Worm (Caenorhabditis elegans) whole organism, mixed stage, embryonic: ENCODE results near the gene cyp-14A5.
"Not testable (repeated sequence)": the region's sequence is repeated elsewhere in the genome, so short reads cannot be mapped to it uniquely, and the experiment has no call there.

Experiments
- blmp-1 ChIP-seq: fragments of 150-350 bp; optimal IDR thresholded peaks from 2 replicates; lab custom pipeline; 2014; ENCODE audit warnings: missing biosample characterization, missing genetic modification characterization
- elt-3 ChIP-seq: fragments of 150-350 bp; optimal IDR thresholded peaks from 2 replicates; lab custom pipeline; 2014; ENCODE audit warnings: missing biosample characterization, missing genetic modification characterization
- mep-1 ChIP-seq: fragments of 150-350 bp; optimal IDR thresholded peaks from 2 replicates; lab custom pipeline; 2017; ENCODE audit warnings: missing biosample characterization, missing genetic modification reagents, missing genetic modification characterization, inconsistent platforms
- mls-2 ChIP-seq: sonication (generic microtip); optimal IDR thresholded peaks from 2 replicates; lab custom pipeline; 2016; ENCODE audit warnings: mild to moderate bottlenecking, missing genetic modification characterization, moderate library complexity, missing compliant biosample characterization
- nhr-237 ChIP-seq: fragments of 150-350 bp; optimal IDR thresholded peaks from 2 replicates; lab custom pipeline; 2014; ENCODE audit warnings: missing biosample characterization, missing genetic modification characterization
- nhr-28 ChIP-seq: fragments of 150-350 bp; optimal IDR thresholded peaks from 2 replicates; lab custom pipeline; 2014; ENCODE audit warnings: missing biosample characterization, missing genetic modification characterization
- pha-4 ChIP-seq: fragments of 150-350 bp; optimal IDR thresholded peaks from 2 replicates; lab custom pipeline; 2018; ENCODE audit warnings: missing biosample characterization, missing genetic modification reagents, missing genetic modification characterization
- sem-2 ChIP-seq: fragments of 200-800 bp; sonication (Bioruptor generic); optimal IDR thresholded peaks from 2 replicates; lab custom pipeline; 2018; ENCODE audit warnings: mild to moderate bottlenecking, missing genetic modification characterization, missing compliant biosample characterization
- tbx-8 ChIP-seq: fragments of 200-800 bp; sonication (Bioruptor generic); optimal IDR thresholded peaks from 2 replicates; lab custom pipeline; 2018; ENCODE audit warnings: mild to moderate bottlenecking, missing genetic modification characterization, moderate library complexity, missing compliant biosample characterization
- ztf-11 ChIP-seq: fragments of 150-350 bp; optimal IDR thresholded peaks from 2 replicates; lab custom pipeline; 2014; ENCODE audit warnings: missing biosample characterization, missing genetic modification characterization

DNA sequence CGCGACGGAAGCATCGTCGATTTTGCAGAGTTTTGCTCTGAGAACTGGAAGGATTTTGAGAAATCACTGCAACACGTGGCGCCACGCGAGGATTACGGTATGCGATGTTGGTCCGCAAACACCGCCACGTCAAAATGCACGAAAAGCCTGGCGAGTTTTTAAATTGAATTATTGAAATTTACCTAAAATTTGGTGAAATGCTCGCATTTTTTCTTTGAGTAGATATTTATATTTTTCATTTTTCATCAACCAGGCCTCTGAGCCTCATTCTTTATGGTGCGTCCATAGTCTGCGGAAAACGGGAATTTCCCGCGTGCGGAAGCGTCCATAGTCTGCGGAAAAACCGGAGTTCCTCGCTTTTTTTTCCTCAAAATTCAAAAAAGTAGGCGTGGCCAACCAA is 47.8 kb upstream of the cyp-14A5 start, which contains the start of gene ZC317.7:
- not testable (repeated sequence) for TF ChIP-seq nhr-28 (tag; lab: Kevin White, UChicago); sem-2 (GFP tag; lab: Kevin White, UChicago); pha-4; nhr-237 (tag; lab: Kevin White, UChicago); ztf-11; mep-1 (tag; lab: Kevin White, UChicago); mls-2 (tag; lab: Kevin White, UChicago); elt-3; tbx-8 (GFP tag; lab: Kevin White, UChicago); blmp-1 (tag; lab: Kevin White, UChicago)
